Fruit fly (Drosophila melanogaster) whole organism, prepupa: ENCODE measurements around the gene CG15529.

Source experiments
- Blimp-1 ChIP-seq: fragments of 200-800 bp; sonication (Bioruptor generic); optimal IDR thresholded peaks from 3 replicates; lab custom pipeline; 2017; ENCODE audit warnings: missing biosample characterization, missing genetic modification characterization, mild to moderate bottlenecking, moderate library complexity, missing genetic modification reagents
- CG10669 ChIP-seq: fragments of 200-800 bp; sonication (Bioruptor generic); optimal IDR thresholded peaks from 3 replicates; lab custom pipeline; 2018; ENCODE audit warnings: missing biosample characterization, mild to moderate bottlenecking, missing genetic modification characterization, moderate library complexity
- CG11294 ChIP-seq: fragments of 200-800 bp; sonication (Bioruptor generic); IDR thresholded peaks from 2 replicates; pipeline ENCODE4 v1.3.6; 2022; ENCODE audit warnings: missing biosample characterization, missing genetic modification characterization
- CG6854 ChIP-seq: fragments of 200-800 bp; sonication (Bioruptor generic); optimal IDR thresholded peaks from 2 replicates; lab custom pipeline; 2017; ENCODE audit warnings: missing biosample characterization, mild to moderate bottlenecking, missing genetic modification characterization
- Eip78C ChIP-seq: fragments of 200-800 bp; sonication (Bioruptor generic); peaks from one replicate; lab custom pipeline; 2016; ENCODE audit warnings: missing biosample characterization, missing genetic modification characterization
- Gug ChIP-seq: fragments of 200-800 bp; sonication (Bioruptor generic); IDR thresholded peaks from 2 replicates; pipeline ENCODE4 v1.3.6; 2022; ENCODE audit warnings: missing biosample characterization, missing genetic modification characterization
- Hr38 ChIP-seq: sonication (Bioruptor generic); optimal IDR thresholded peaks from 2 replicates; lab custom pipeline; 2016; ENCODE audit warnings: missing biosample characterization, missing genetic modification characterization
- Lpt ChIP-seq: fragments of 200-800 bp; sonication (Bioruptor generic); optimal IDR thresholded peaks from 3 replicates; lab custom pipeline; 2016; ENCODE audit warnings: missing biosample characterization, missing genetic modification characterization
- Sox102F ChIP-seq: fragments of 200-800 bp; sonication (Bioruptor generic); optimal IDR thresholded peaks from 2 replicates; lab custom pipeline; 2016; ENCODE audit warnings: missing biosample characterization, mild to moderate bottlenecking, missing genetic modification characterization
- lz ChIP-seq: fragments of 200-800 bp; sonication (Bioruptor generic); optimal IDR thresholded peaks from 3 replicates; lab custom pipeline; 2016; ENCODE audit warnings: missing biosample characterization, missing genetic modification characterization
- ss ChIP-seq, 2 experiments: fragments of 200-800 bp; sonication (Bioruptor generic); optimal IDR thresholded peaks; 2 replicates in 1 of 2; 3 replicates in 1 of 2; lab custom pipeline; 2017 to 2018; ENCODE audit warnings: mild to moderate bottlenecking in 2 of 2, missing biosample characterization in 2 of 2, missing genetic modification characterization in 2 of 2, moderate library complexity in 1 of 2

- TF ChIP-seq Sox102F (GFP tag; lab: Kevin White, UChicago) (no peak), Blimp-1 (GFP tag; lab: Kevin White, UChicago) (no peak), Lpt (GFP tag; lab: Kevin White, UChicago) (no peak), ss (GFP tag; optimal IDR thresholded peaks at IDR 0.05; lab: Kevin White, UChicago) (no peak), Gug (GFP tag; lab: Robert Waterston, UW) (no peak), CG6854 (GFP tag; lab: Kevin White, UChicago) (no peak), Hr38 (GFP tag; lab: Kevin White, UChicago) (no peak), Eip78C (GFP tag; lab: Kevin White, UChicago) (no peak), CG10669 (no peak), CG11294 (GFP tag; lab: Robert Waterston, UW) (no peak), lz (GFP tag; lab: Kevin White, UChicago) (no peak)
These were observed 44.1 kb upstream of the CG15529 start for dm6 chr3R:30107718-30108117.
